Fruit fly (Drosophila melanogaster) whole organism, embryonic: ENCODE measurements around the gene p-cup.

Source experiments
- Adf1 ChIP-seq: fragments of 200-800 bp; sonication (Bioruptor generic); IDR thresholded peaks from 2 replicates; pipeline ENCODE4 v1.3.6; 2022; ENCODE audit warnings: missing biosample characterization, missing genetic modification characterization
- Bteb2 ChIP-seq: fragments of 200-800 bp; sonication (Bioruptor generic); optimal IDR thresholded peaks from 2 replicates; lab custom pipeline; 2016; ENCODE audit warnings: missing biosample characterization, missing genetic modification characterization
- CG12659 ChIP-seq: fragments of 200-800 bp; sonication (Bioruptor generic); optimal IDR thresholded peaks from 3 replicates; lab custom pipeline; 2017; ENCODE audit warnings: mild to moderate bottlenecking, missing biosample characterization, missing genetic modification reagents, missing genetic modification characterization
- CG14050 ChIP-seq: fragments of 200-800 bp; sonication (Bioruptor generic); IDR thresholded peaks from 3 replicates; pipeline ENCODE4 v1.3.6; 2022; ENCODE audit warnings: missing biosample characterization, missing genetic modification characterization
- CG14441 ChIP-seq: fragments of 200-800 bp; sonication (Bioruptor generic); IDR thresholded peaks from 2 replicates; pipeline ENCODE4 v1.3.6; 2022; ENCODE audit warnings: missing biosample characterization, missing genetic modification characterization
- CG15073 ChIP-seq: fragments of 200-800 bp; sonication (Bioruptor generic); optimal IDR thresholded peaks from 2 replicates; lab custom pipeline; 2016; ENCODE audit warnings: missing biosample characterization, missing genetic modification characterization
- CG15514 ChIP-seq: fragments of 200-800 bp; sonication (Bioruptor generic); optimal IDR thresholded peaks from 3 replicates; lab custom pipeline; 2017; ENCODE audit warnings: missing biosample characterization, missing genetic modification characterization, mild to moderate bottlenecking, moderate library complexity, missing genetic modification reagents
- CG15601 ChIP-seq: fragments of 200-800 bp; sonication (Bioruptor generic); optimal IDR thresholded peaks from 3 replicates; lab custom pipeline; 2019; ENCODE audit warnings: missing biosample characterization, mild to moderate bottlenecking, missing genetic modification characterization, moderate library complexity
- CG1602 ChIP-seq: fragments of 200-800 bp; sonication (Bioruptor generic); optimal IDR thresholded peaks from 3 replicates; lab custom pipeline; 2016; ENCODE audit warnings: missing biosample characterization, missing genetic modification characterization
- CG1603 ChIP-seq: fragments of 200-800 bp; sonication (Bioruptor generic); optimal IDR thresholded peaks from 2 replicates; lab custom pipeline; 2019; ENCODE audit warnings: missing biosample characterization, mild to moderate bottlenecking, missing genetic modification characterization, moderate library complexity
- CG17328 ChIP-seq: fragments of 200-800 bp; sonication (Bioruptor generic); IDR thresholded peaks from 2 replicates; pipeline ENCODE4 v1.3.6; 2022; ENCODE audit warnings: missing biosample characterization, missing genetic modification characterization
- CG18011 ChIP-seq: fragments of 200-800 bp; sonication (Bioruptor generic); optimal IDR thresholded peaks from 2 replicates; lab custom pipeline; 2017; ENCODE audit warnings: missing biosample characterization, missing genetic modification characterization, mild to moderate bottlenecking, moderate library complexity, missing genotype
- CG2202 ChIP-seq: fragments of 200-800 bp; sonication (Bioruptor generic); optimal IDR thresholded peaks from 2 replicates; lab custom pipeline; 2018; ENCODE audit warnings: missing biosample characterization, mild to moderate bottlenecking, missing genetic modification characterization
- CG30431 ChIP-seq: fragments of 200-800 bp; sonication (Bioruptor generic); optimal IDR thresholded peaks from 2 replicates; lab custom pipeline; 2017; ENCODE audit warnings: missing biosample characterization, missing genetic modification characterization
- CG3065 ChIP-seq: fragments of 200-800 bp; sonication (Bioruptor generic); optimal IDR thresholded peaks from 2 replicates; lab custom pipeline; 2016; ENCODE audit warnings: missing biosample characterization, missing genetic modification characterization
- CG32532 ChIP-seq: fragments of 200-800 bp; sonication (Bioruptor generic); IDR thresholded peaks from 2 replicates; pipeline ENCODE4 v1.3.6; 2022; ENCODE audit warnings: missing biosample characterization, missing genetic modification characterization
- CG3407 ChIP-seq: fragments of 200-800 bp; sonication (Bioruptor generic); optimal IDR thresholded peaks from 2 replicates; lab custom pipeline; 2018; ENCODE audit warnings: missing biosample characterization, mild to moderate bottlenecking, missing genetic modification characterization
- CG4730 ChIP-seq: fragments of 200-800 bp; sonication (Bioruptor generic); IDR thresholded peaks from 2 replicates; pipeline ENCODE4 v1.3.6; 2022; ENCODE audit warnings: missing biosample characterization, missing genetic modification characterization
- CG5953 ChIP-seq: fragments of 200-800 bp; sonication (Bioruptor generic); IDR thresholded peaks from 2 replicates; pipeline ENCODE4 v1.3.6; 2022; ENCODE audit warnings: missing biosample characterization, missing genetic modification characterization
- CG6654 ChIP-seq: fragments of 200-800 bp; sonication (Bioruptor generic); optimal IDR thresholded peaks from 2 replicates; lab custom pipeline; 2017; ENCODE audit warnings: missing biosample characterization, mild to moderate bottlenecking, missing genetic modification characterization
- CG7357 ChIP-seq: fragments of 200-800 bp; sonication (Bioruptor generic); IDR thresholded peaks from 3 replicates; pipeline ENCODE4 v1.3.6; 2022; ENCODE audit warnings: missing biosample characterization, missing genetic modification characterization
- CG8281 ChIP-seq: fragments of 200-800 bp; sonication (Bioruptor generic); optimal IDR thresholded peaks from 2 replicates; lab custom pipeline; 2018; ENCODE audit warnings: missing biosample characterization, mild to moderate bottlenecking, missing genetic modification characterization, moderate library complexity
- CG8388 ChIP-seq: fragments of 200-800 bp; sonication (Bioruptor generic); optimal IDR thresholded peaks from 2 replicates; lab custom pipeline; 2019; ENCODE audit warnings: missing biosample characterization, mild to moderate bottlenecking, missing genetic modification characterization, moderate library complexity
- D19A ChIP-seq: fragments of 200-800 bp; optimal IDR thresholded peaks from 3 replicates; lab custom pipeline; 2019; ENCODE audit warnings: missing biosample characterization, mild to moderate bottlenecking, missing genetic modification characterization, moderate library complexity
- Dip3 ChIP-seq: fragments of 200-800 bp; sonication (Bioruptor generic); optimal IDR thresholded peaks from 3 replicates; lab custom pipeline; 2016; ENCODE audit warnings: missing biosample characterization, missing genetic modification characterization
- Kr ChIP-seq: fragments of 200-800 bp; sonication (Bioruptor generic); optimal IDR thresholded peaks from 2 replicates; lab custom pipeline; 2017; ENCODE audit warnings: missing biosample characterization, mild to moderate bottlenecking, missing genetic modification characterization
- MESR4 ChIP-seq: fragments of 200-800 bp; sonication (Bioruptor generic); optimal IDR thresholded peaks from 2 replicates; lab custom pipeline; 2018; ENCODE audit warnings: missing biosample characterization, mild to moderate bottlenecking, missing genetic modification characterization, moderate library complexity
- MTF-1 ChIP-seq: fragments of 200-800 bp; sonication (Bioruptor generic); optimal IDR thresholded peaks from 2 replicates; lab custom pipeline; 2018; ENCODE audit warnings: missing biosample characterization, mild to moderate bottlenecking, missing genetic modification characterization, borderline replicate concordance
- Meics ChIP-seq: fragments of 200-800 bp; sonication (Bioruptor generic); optimal IDR thresholded peaks from 2 replicates; lab custom pipeline; 2017; ENCODE audit warnings: missing biosample characterization, mild to moderate bottlenecking, missing genetic modification characterization
- Mes4 ChIP-seq: fragments of 200-800 bp; sonication (Bioruptor generic); optimal IDR thresholded peaks from 2 replicates; lab custom pipeline; 2016; ENCODE audit warnings: missing biosample characterization, missing genetic modification characterization
- Nf-YB ChIP-seq: fragments of 200-800 bp; sonication (Bioruptor generic); optimal IDR thresholded peaks from 3 replicates; lab custom pipeline; 2019; ENCODE audit warnings: missing biosample characterization, mild to moderate bottlenecking, missing genetic modification characterization, moderate library complexity
- Ptx1 ChIP-seq: fragments of 200-800 bp; sonication (Bioruptor generic); IDR thresholded peaks from 2 replicates; pipeline ENCODE4 v1.3.6; 2022; ENCODE audit warnings: missing biosample characterization, missing genetic modification characterization
- Ravus ChIP-seq: fragments of 200-800 bp; sonication (Bioruptor generic); IDR thresholded peaks from 2 replicates; pipeline ENCODE4 v1.3.6; 2022; ENCODE audit warnings: missing biosample characterization, missing genetic modification characterization
- Sox100B ChIP-seq: fragments of 200-800 bp; sonication (Bioruptor generic); optimal IDR thresholded peaks from 3 replicates; lab custom pipeline; 2018; ENCODE audit warnings: missing biosample characterization, mild to moderate bottlenecking, missing genetic modification characterization
- Sox102F ChIP-seq: fragments of 200-800 bp; sonication (Bioruptor generic); optimal IDR thresholded peaks from 2 replicates; lab custom pipeline; 2018; ENCODE audit warnings: missing biosample characterization, mild to moderate bottlenecking, missing genetic modification characterization, moderate library complexity
- Spps ChIP-seq: fragments of 200-800 bp; sonication (Bioruptor generic); optimal IDR thresholded peaks from 2 replicates; lab custom pipeline; 2018; ENCODE audit warnings: missing biosample characterization, mild to moderate bottlenecking, missing genetic modification characterization
- Xrp1 ChIP-seq: fragments of 200-800 bp; sonication (Bioruptor generic); IDR thresholded peaks from 2 replicates; pipeline ENCODE4 v1.3.6; 2022; ENCODE audit warnings: missing biosample characterization, missing genetic modification characterization
- aop ChIP-seq: fragments of 200-800 bp; sonication (Bioruptor generic); IDR thresholded peaks from 2 replicates; pipeline ENCODE4 v1.3.6; 2022; ENCODE audit warnings: missing biosample characterization, missing genetic modification characterization
- cato ChIP-seq: fragments of 200-800 bp; sonication (Bioruptor generic); optimal IDR thresholded peaks from 2 replicates; lab custom pipeline; 2016; ENCODE audit warnings: missing biosample characterization, missing genetic modification characterization, borderline replicate concordance
- dmrt99B ChIP-seq: fragments of 200-800 bp; sonication (Bioruptor generic); optimal IDR thresholded peaks from 2 replicates; lab custom pipeline; 2018; ENCODE audit warnings: missing biosample characterization, mild to moderate bottlenecking, missing genetic modification characterization, moderate library complexity
- esg ChIP-seq: fragments of 200-800 bp; sonication (Bioruptor generic); conservative IDR thresholded peaks from 2 replicates; pipeline ENCODE4 v1.3.6; 2022; ENCODE audit warnings: missing biosample characterization, missing genetic modification characterization
- fd102C ChIP-seq: fragments of 200-800 bp; sonication (Bioruptor generic); optimal IDR thresholded peaks from 2 replicates; lab custom pipeline; 2018; ENCODE audit warnings: missing biosample characterization, mild to moderate bottlenecking, missing genetic modification characterization, moderate library complexity
- insv ChIP-seq, 2 experiments: fragments of 200-800 bp; sonication (Bioruptor generic); optimal IDR thresholded peaks; 3 replicates each; lab custom pipeline; 2016 to 2018; ENCODE audit warnings: missing biosample characterization in 2 of 2, missing genetic modification characterization in 2 of 2
- nmo ChIP-seq: fragments of 200-800 bp; sonication (Bioruptor generic); optimal IDR thresholded peaks from 2 replicates; lab custom pipeline; 2018; ENCODE audit warnings: missing biosample characterization, mild to moderate bottlenecking, missing genetic modification characterization, moderate library complexity
- shn ChIP-seq: fragments of 200-800 bp; sonication (Bioruptor generic); optimal IDR thresholded peaks from 3 replicates; lab custom pipeline; 2016; ENCODE audit warnings: missing biosample characterization, missing genetic modification characterization
- ssp ChIP-seq: fragments of 200-800 bp; sonication (Bioruptor generic); IDR thresholded peaks from 2 replicates; pipeline ENCODE4 v1.3.6; 2022; ENCODE audit warnings: missing biosample characterization, missing genetic modification characterization
- tgo ChIP-seq: fragments of 200-800 bp; sonication (Bioruptor generic); IDR thresholded peaks from 3 replicates; pipeline ENCODE4 v1.3.6; 2022; ENCODE audit warnings: missing biosample characterization, missing genetic modification characterization
- tin ChIP-seq: fragments of 200-800 bp; sonication (Bioruptor generic); optimal IDR thresholded peaks from 3 replicates; lab custom pipeline; 2016; ENCODE audit warnings: missing biosample characterization, missing genetic modification characterization
- ttk ChIP-seq: fragments of 200-800 bp; sonication (Bioruptor generic); IDR thresholded peaks from 2 replicates; pipeline ENCODE4 v2.1.2; 2022; ENCODE audit warnings: missing biosample characterization, missing genetic modification characterization
- vnd ChIP-seq: fragments of 200-800 bp; sonication (Bioruptor generic); IDR thresholded peaks from 3 replicates; pipeline ENCODE4 v1.3.6; 2022; ENCODE audit warnings: missing biosample characterization, missing genetic modification characterization; ENCODE audit not compliant: partially characterized antibody
- wdn ChIP-seq: fragments of 200-800 bp; sonication (Bioruptor generic); IDR thresholded peaks from 2 replicates; pipeline ENCODE4 v1.3.6; 2022; ENCODE audit warnings: missing biosample characterization, missing genetic modification characterization

Gene p-cup

DNA sequence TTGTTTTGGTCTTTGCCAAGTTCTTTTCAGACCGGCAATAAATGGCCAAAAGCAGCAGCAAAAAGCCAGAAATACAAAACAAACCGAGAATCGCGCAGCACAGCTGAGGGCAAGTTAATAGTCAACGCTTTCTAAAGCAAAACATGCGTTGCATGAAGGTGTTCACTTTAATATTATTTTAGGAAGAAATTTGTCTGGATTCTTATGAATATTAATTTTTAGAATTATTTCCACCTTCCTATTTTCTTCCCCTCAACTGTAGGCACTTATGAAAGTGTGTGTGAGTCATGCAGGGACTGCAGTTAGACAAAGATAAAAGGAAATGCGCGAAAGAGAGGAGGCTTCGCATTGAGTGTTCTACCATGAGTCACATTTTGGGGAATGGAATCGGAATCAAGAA is 42.6 kb upstream of the p-cup start (continued):
- TF ChIP-seq CG14050 (GFP tag; lab: Robert Waterston, UW) (peak; percentile 56; the same call in 2 of the 3 replicates), esg (GFP tag; lab: Robert Waterston, UW) (peak; percentile 45), aop (GFP tag; lab: Robert Waterston, UW) (no peak), wdn (GFP tag; lab: Robert Waterston, UW) (0 out of 2 replicates have a peak, but pooled peaks have one; percentile 41), CG12659 (peak; percentile 15), fd102C (GFP tag; lab: Kevin White, UChicago) (peak; percentile 1), CG1602 (GFP tag; lab: Kevin White, UChicago) (peak; percentile 42), CG1603 (tag; lab: Kevin White, UChicago) (peak; percentile 59), CG2202 (tag; lab: Kevin White, UChicago) (no peak), CG6654 (GFP tag; lab: Kevin White, UChicago) (no peak), tgo (GFP tag; lab: Robert Waterston, UW) (peak; percentile 52), CG30431 (GFP tag; lab: Kevin White, UChicago) (peak; percentile 55), dmrt99B (tag; lab: Kevin White, UChicago) (peak; percentile 68), vnd (GFP tag; lab: Robert Waterston, UW) (no peak), cato (no peak), CG3407 (GFP tag; lab: Kevin White, UChicago) (no peak), Sox102F (GFP tag; lab: Kevin White, UChicago) (peak; percentile 72), CG4730 (GFP tag; lab: Robert Waterston, UW) (peak; percentile 61), CG5953 (peak; percentile 20; the same call in 1 of the 2 replicates), CG3065 (GFP tag; lab: Kevin White, UChicago) (no peak), nmo (GFP tag; lab: Kevin White, UChicago) (peak; percentile 65), Adf1 (GFP tag; lab: Robert Waterston, UW) (no peak), CG7357 (GFP tag; lab: Robert Waterston, UW) (peak; percentile 56; the same call in 2 of the 3 replicates), Ptx1 (peak; percentile 64), Mes4 (GFP tag; lab: Kevin White, UChicago) (peak; percentile 6), CG8388 (GFP tag; lab: Kevin White, UChicago) (peak; percentile 48), Sox100B (peak; percentile 34), CG32532 (GFP tag; lab: Robert Waterston, UW) (peak; percentile 63; the same call in 1 of the 2 replicates), Spps (tag; lab: Kevin White, UChicago) (peak; percentile 37), CG8281 (tag; lab: Kevin White, UChicago) (no peak), ttk (GFP tag; lab: Robert Waterston, UW) (peak; percentile 56; the same call in 1 of the 2 replicates), tin (peak; percentile 47), Dip3 (peak; percentile 12), insv (GFP tag; optimal IDR thresholded peaks at IDR 0.05; lab: Kevin White, UChicago) (no peak), Bteb2 (no peak), CG15073 (GFP tag; lab: Kevin White, UChicago) (no peak), CG15514 (GFP tag; lab: Kevin White, UChicago) (peak; percentile 12), Ravus (GFP tag; lab: Robert Waterston, UW) (no peak; the same call in 1 of the 2 replicates), ssp (GFP tag; lab: Robert Waterston, UW) (peak; percentile 32; the same call in 1 of the 2 replicates), CG14441 (GFP tag; lab: Robert Waterston, UW) (peak; percentile 59), MTF-1 (GFP tag; lab: Kevin White, UChicago) (peak; percentile 3), CG15601 (tag; lab: Kevin White, UChicago) (peak; percentile 17), Kr (GFP tag; lab: Kevin White, UChicago) (no peak), CG18011 (GFP tag; lab: Kevin White, UChicago) (no peak), Xrp1 (GFP tag; lab: Robert Waterston, UW) (peak; percentile 83), MESR4 (GFP tag; lab: Kevin White, UChicago) (no peak), shn (GFP tag; lab: Kevin White, UChicago) (no peak), D19A (tag; lab: Kevin White, UChicago) (peak; percentile 46), CG17328 (GFP tag; lab: Robert Waterston, UW) (peak; percentile 70), Nf-YB (GFP tag; lab: Kevin White, UChicago) (no peak), Meics (GFP tag; lab: Kevin White, UChicago) (peak; percentile 46)
